Worm (Caenorhabditis elegans): ENCODE measurements around the gene unc-32.

Gene unc-32

DNA sequence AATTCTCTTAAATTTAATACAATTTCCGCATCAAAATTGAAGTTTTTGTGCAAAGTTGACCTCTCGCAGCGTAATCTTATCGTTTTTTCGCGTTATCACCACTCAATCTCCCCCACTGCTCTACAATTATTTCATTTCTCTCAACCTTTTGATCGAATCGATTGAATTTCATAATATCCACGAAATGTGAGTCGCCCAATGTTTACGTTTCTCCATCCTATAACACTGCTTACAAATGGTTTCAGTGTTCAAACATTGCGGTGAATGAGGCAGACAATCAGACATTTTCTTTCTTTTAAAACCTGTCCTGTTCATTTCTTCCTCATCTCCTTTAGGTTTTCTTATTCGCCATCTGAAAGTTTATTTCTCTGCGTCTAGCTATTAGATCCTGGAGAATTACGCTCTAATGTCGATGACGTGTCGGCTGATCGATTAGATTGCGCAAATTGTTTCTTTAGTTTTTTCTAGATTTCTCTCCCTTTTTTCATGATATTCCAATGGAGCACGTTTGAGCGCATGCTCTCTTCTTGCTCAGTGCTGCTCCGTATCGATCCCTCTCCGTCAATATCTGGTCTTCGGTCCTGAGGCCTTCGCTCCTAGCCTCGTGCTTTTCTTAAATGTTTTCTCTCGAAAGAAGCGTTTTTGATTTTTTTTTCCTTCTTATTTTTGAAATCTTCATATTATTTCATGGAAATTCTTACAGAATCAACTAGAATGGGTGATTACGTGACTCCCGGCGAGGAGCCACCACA, at the start of gene unc-32:
TSS of gene unc-32 (plus strand) at position 702 of the 752 bp plus-strand sequence.
- TF ChIP-seq ceh-28 (tag; optimal IDR thresholded peaks at IDR 0.05) (peak; percentile 42), ZK337.2 (GFP tag; IDR thresholded peaks at IDR 0.05) (no peak), lsy-2 (tag; optimal IDR thresholded peaks at IDR 0.05) (peak; percentile 68 to 88), unc-62 (GFP tag; optimal IDR thresholded peaks at IDR 0.05 in 1 of 2) (peak in 1 of 2 experiments; percentile 56), unc-62 (tag; optimal IDR thresholded peaks at IDR 0.05) (no peak), ctbp-1 (GFP tag; IDR thresholded peaks at IDR 0.05) (peak; percentile 53; the same call in 1 of the 2 replicates), nhr-10 (tag; optimal IDR thresholded peaks at IDR 0.05) (no peak), madf-5 (GFP tag; IDR thresholded peaks at IDR 0.05) (no peak), spr-3 (GFP tag; optimal IDR thresholded peaks at IDR 0.05) (no peak), hlh-11 (tag; optimal IDR thresholded peaks at IDR 0.05) (peak; percentile 37), hlh-30 (tag; optimal IDR thresholded peaks at IDR 0.05; ENCODE audit: insufficient read depth) (peak; percentile 71), set-16 (GFP tag; IDR thresholded peaks at IDR 0.05) (0 out of 2 replicates have a peak, but pooled peaks have one; percentile 5), attf-4 (tag; optimal IDR thresholded peaks at IDR 0.05) (no peak), T26A8.4 (GFP tag; IDR thresholded peaks at IDR 0.05) (peak; percentile 34; the same call in 1 of the 2 replicates), ces-1 (GFP tag; optimal IDR thresholded peaks at IDR 0.05) (peak; percentile 38), ztf-7 (tag; optimal IDR thresholded peaks at IDR 0.05) (no peak), mes-2 (tag; optimal IDR thresholded peaks at IDR 0.05; ENCODE audit: poor library complexity, severe bottlenecking) (peak; percentile 50), mep-1 (tag; optimal IDR thresholded peaks at IDR 0.05) (peak; percentile 59), ceh-20 (GFP tag; IDR thresholded peaks at IDR 0.05) (0 out of 2 replicates have a peak, but pooled peaks have one; percentile 50), rbr-2 (tag; optimal IDR thresholded peaks at IDR 0.05) (peak; percentile 53), spr-1 (tag; optimal IDR thresholded peaks at IDR 0.05) (no peak), lin-38 (GFP tag; IDR thresholded peaks at IDR 0.05) (peak; percentile 36), mdl-1 (tag; optimal IDR thresholded peaks at IDR 0.05) (peak in 1 of 2 experiments; percentile 74), fkh-10 (GFP tag; optimal IDR thresholded peaks at IDR 0.05) (peak; percentile 54), dpl-1 (GFP tag; optimal IDR thresholded peaks at IDR 0.05) (peak; percentile 46), lin-13 (GFP tag; optimal IDR thresholded peaks at IDR 0.05) (peak; percentile 11), ceh-82 (tag; optimal IDR thresholded peaks at IDR 0.05) (no peak), hif-1 (tag; optimal IDR thresholded peaks at IDR 0.05) (peak in 1 of 2 experiments; percentile 47), hmg-1.1 (GFP tag; IDR thresholded peaks at IDR 0.05) (peak; percentile 46; the same call in 1 of the 2 replicates), daf-19 (GFP tag; conservative IDR thresholded peaks at IDR 0.05) (no peak), dmd-6 (GFP tag; IDR thresholded peaks at IDR 0.05) (peak; percentile 19; the same call in 1 of the 2 replicates), dmd-9 (GFP tag; IDR thresholded peaks at IDR 0.05) (no peak), sdz-12 (GFP tag; optimal IDR thresholded peaks at IDR 0.05) (no peak), daf-16 (GFP tag; optimal IDR thresholded peaks at IDR 0.05) (no peak), daf-16 (tag; optimal IDR thresholded peaks at IDR 0.05) (peak; percentile 21), dve-1 (tag; optimal IDR thresholded peaks at IDR 0.05; ENCODE audit: insufficient read depth) (peak; percentile 41), aha-1 (tag) (peak; percentile 24), D1046.2 (GFP tag; IDR thresholded peaks at IDR 0.05) (no peak), F37D6.2 (tag; optimal IDR thresholded peaks at IDR 0.05) (peak; percentile 1)

DNA sequence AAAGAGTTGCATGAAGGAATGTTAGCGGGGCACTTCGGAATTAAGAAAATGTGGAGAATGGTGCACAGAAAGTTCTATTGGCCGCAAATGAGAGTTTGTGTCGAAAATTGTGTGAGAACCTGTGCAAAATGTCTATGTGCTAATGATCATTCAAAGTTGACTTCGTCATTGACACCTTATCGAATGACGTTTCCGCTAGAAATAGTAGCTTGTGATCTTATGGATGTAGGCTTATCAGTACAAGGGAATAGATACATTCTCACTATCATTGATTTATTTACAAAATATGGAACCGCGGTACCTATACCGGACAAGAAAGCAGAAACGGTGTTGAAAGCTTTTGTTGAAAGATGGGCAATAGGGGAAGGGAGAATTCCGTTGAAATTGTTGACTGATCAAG, 46.9 kb upstream of the unc-32 start:
- TF ChIP-seq dmd-6 (GFP tag; IDR thresholded peaks at IDR 0.05): peak; percentile 63
- peak; percentile 32 for TF ChIP-seq hlh-11 (tag; optimal IDR thresholded peaks at IDR 0.05)
- TF ChIP-seq jun-1 (tag; optimal IDR thresholded peaks at IDR 0.05): no peak

Data from whole organism, L4 larva.